Worm (Caenorhabditis elegans) whole organism, young adult: ENCODE measurements around the gene deb-1.

Experiments used
- D2030.7 ChIP-seq: fragments of 200-800 bp; sonication (Bioruptor generic); IDR thresholded peaks from 2 replicates; pipeline ENCODE4 v1.3.6; 2022; ENCODE audit warnings: missing genetic modification reagents, missing genetic modification characterization, missing compliant biosample characterization
- F39B2.1 ChIP-seq: fragments of 200-800 bp; sonication (Bioruptor generic); IDR thresholded peaks from 2 replicates; pipeline ENCODE4 v1.3.6; 2022; ENCODE audit warnings: missing genetic modification reagents, missing genetic modification characterization, missing compliant biosample characterization
- ama-1 ChIP-seq, 3 experiments: fragments of 150-350 bp in 1 of 3; sonication (generic microtip) in 2 of 3; optimal IDR thresholded peaks; 2 replicates each; lab custom pipeline; 2014 to 2018; ENCODE audit warnings: missing biosample characterization in 2 of 3, missing genetic modification characterization in 2 of 3, missing genetic modification reagents in 2 of 3
- egl-44 ChIP-seq: fragments of 200-800 bp; sonication (Bioruptor generic); IDR thresholded peaks from 2 replicates; pipeline ENCODE4 v1.3.6; 2022; ENCODE audit warnings: missing genetic modification reagents, missing genetic modification characterization, missing compliant biosample characterization
- hrde-1 ChIP-seq: sonication (generic microtip); optimal IDR thresholded peaks from 2 replicates; lab custom pipeline; 2016; ENCODE audit warnings: missing genetic modification characterization, mild to moderate bottlenecking, missing compliant biosample characterization, moderate library complexity, missing genotype, missing genetic modification reagents, borderline replicate concordance
- mes-4 ChIP-seq: sonication (generic microtip); optimal IDR thresholded peaks from 2 replicates; lab custom pipeline; 2016; ENCODE audit warnings: missing genotype, missing genetic modification characterization, missing compliant biosample characterization
- pha-4 ChIP-seq: fragments of 150-350 bp; sonication (generic microtip); optimal IDR thresholded peaks from 2 replicates; lab custom pipeline; 2014; ENCODE audit warnings: missing biosample characterization, missing genetic modification reagents, missing genetic modification characterization
- somi-1 ChIP-seq: fragments of 200-800 bp; sonication (Bioruptor generic); optimal IDR thresholded peaks from 2 replicates; lab custom pipeline; 2018; ENCODE audit warnings: mild to moderate bottlenecking, missing genetic modification characterization, missing compliant biosample characterization
- zim-3 ChIP-seq: sonication (generic microtip); optimal IDR thresholded peaks from 2 replicates; lab custom pipeline; 2017; ENCODE audit warnings: mild to moderate bottlenecking, missing genetic modification characterization, moderate library complexity, missing compliant biosample characterization

ce11 chrIV:7075063-7075462 is 19.0 kb downstream of the deb-1 start, which contains the start of gene srg-50:
- TF ChIP-seq egl-44 (GFP tag; lab: Robert Waterston, UW) (no peak), hrde-1 (no peak), D2030.7 (no peak), pha-4 (tag; lab: Kevin White, UChicago) (no peak), mes-4 (tag; lab: Kevin White, UChicago) (no peak), somi-1 (GFP tag; lab: Kevin White, UChicago) (no peak), F39B2.1 (no peak), ama-1 (optimal IDR thresholded peaks at IDR 0.05; lab: Kevin White, UChicago) (no peak), ama-1 (GFP tag; optimal IDR thresholded peaks at IDR 0.05; lab: Kevin White, UChicago) (no peak), zim-3 (no peak)
